Fruit fly (Drosophila melanogaster) whole organism, prepupa: ENCODE measurements around the gene CG43759.

ENCODE experiments used
- CG10631 ChIP-seq: fragments of 200-800 bp; sonication (Bioruptor generic); optimal IDR thresholded peaks from 2 replicates; lab custom pipeline; 2016; ENCODE audit warnings: missing biosample characterization, missing genetic modification characterization
- CG11294 ChIP-seq: fragments of 200-800 bp; sonication (Bioruptor generic); IDR thresholded peaks from 2 replicates; pipeline ENCODE4 v1.3.6; 2022; ENCODE audit warnings: missing biosample characterization, missing genetic modification characterization
- CG11902 ChIP-seq: fragments of 200-800 bp; sonication (Bioruptor generic); optimal IDR thresholded peaks from 3 replicates; lab custom pipeline; 2016; ENCODE audit warnings: missing biosample characterization, missing genetic modification characterization
- CG15336 ChIP-seq: fragments of 200-800 bp; sonication (Bioruptor generic); IDR thresholded peaks from 2 replicates; pipeline ENCODE4 v1.3.6; 2022; ENCODE audit warnings: missing biosample characterization, missing genetic modification characterization
- CG1621 ChIP-seq: fragments of 200-800 bp; sonication (Bioruptor generic); optimal IDR thresholded peaks from 3 replicates; lab custom pipeline; 2018; ENCODE audit warnings: missing biosample characterization, mild to moderate bottlenecking, missing genetic modification characterization
- CG3032 ChIP-seq: fragments of 200-800 bp; optimal IDR thresholded peaks from 2 replicates; lab custom pipeline; 2019; ENCODE audit warnings: missing biosample characterization, mild to moderate bottlenecking, missing genetic modification characterization, moderate library complexity
- CG31627 ChIP-seq: fragments of 200-800 bp; sonication (Bioruptor generic); optimal IDR thresholded peaks from 3 replicates; lab custom pipeline; 2016; ENCODE audit warnings: missing biosample characterization, missing genetic modification characterization
- CG32006 ChIP-seq: fragments of 200-800 bp; sonication (Bioruptor generic); optimal IDR thresholded peaks from 3 replicates; lab custom pipeline; 2017; ENCODE audit warnings: missing biosample characterization, mild to moderate bottlenecking, missing genetic modification characterization
- CG34406 ChIP-seq: fragments of 200-800 bp; sonication (Bioruptor generic); optimal IDR thresholded peaks from 3 replicates; lab custom pipeline; 2016; ENCODE audit warnings: missing biosample characterization, missing genetic modification characterization
- CG3919 ChIP-seq: fragments of 200-800 bp; sonication (Bioruptor generic); optimal IDR thresholded peaks from 3 replicates; lab custom pipeline; 2016; ENCODE audit warnings: missing biosample characterization, missing genetic modification characterization
- CG4318 ChIP-seq: fragments of 200-800 bp; sonication (Bioruptor generic); optimal IDR thresholded peaks from 3 replicates; lab custom pipeline; 2017; ENCODE audit warnings: missing biosample characterization, mild to moderate bottlenecking, missing genetic modification characterization
- CG6163 ChIP-seq: fragments of 200-800 bp; sonication (Bioruptor generic); IDR thresholded peaks from 3 replicates; pipeline ENCODE4 v1.3.6; 2022; ENCODE audit warnings: missing biosample characterization, missing genetic modification characterization
- CG6792 ChIP-seq: fragments of 200-800 bp; sonication (Bioruptor generic); optimal IDR thresholded peaks from 3 replicates; lab custom pipeline; 2016; ENCODE audit warnings: missing biosample characterization, missing genetic modification characterization
- CG6808 ChIP-seq: fragments of 200-800 bp; sonication (Bioruptor generic); optimal IDR thresholded peaks from 3 replicates; lab custom pipeline; 2017; ENCODE audit warnings: missing biosample characterization, missing genetic modification characterization, mild to moderate bottlenecking, moderate library complexity, missing genetic modification reagents
- CG6854 ChIP-seq: fragments of 200-800 bp; sonication (Bioruptor generic); optimal IDR thresholded peaks from 2 replicates; lab custom pipeline; 2017; ENCODE audit warnings: missing biosample characterization, mild to moderate bottlenecking, missing genetic modification characterization
- CG9139 ChIP-seq: fragments of 200-800 bp; sonication (Bioruptor generic); optimal IDR thresholded peaks from 3 replicates; lab custom pipeline; 2017; ENCODE audit warnings: missing biosample characterization, mild to moderate bottlenecking, missing genetic modification characterization
- Eip75B ChIP-seq: fragments of 200-800 bp; sonication (Bioruptor generic); optimal IDR thresholded peaks from 3 replicates; lab custom pipeline; 2016; ENCODE audit warnings: missing biosample characterization, missing genetic modification characterization
- Eip78C ChIP-seq: fragments of 200-800 bp; sonication (Bioruptor generic); peaks from one replicate; lab custom pipeline; 2016; ENCODE audit warnings: missing biosample characterization, missing genetic modification characterization
- Eip93F ChIP-seq: fragments of 200-800 bp; sonication (Bioruptor generic); optimal IDR thresholded peaks from 2 replicates; lab custom pipeline; 2016; ENCODE audit warnings: missing biosample characterization, mild to moderate bottlenecking, missing genetic modification characterization
- Ets21C ChIP-seq: fragments of 200-800 bp; sonication (Bioruptor generic); optimal IDR thresholded peaks from 3 replicates; lab custom pipeline; 2016; ENCODE audit warnings: missing biosample characterization, missing genetic modification characterization
- Ets96B ChIP-seq: fragments of 200-800 bp; optimal IDR thresholded peaks from 2 replicates; lab custom pipeline; 2019; ENCODE audit warnings: missing biosample characterization, mild to moderate bottlenecking, missing genetic modification characterization, moderate library complexity
- Hr38 ChIP-seq: sonication (Bioruptor generic); optimal IDR thresholded peaks from 2 replicates; lab custom pipeline; 2016; ENCODE audit warnings: missing biosample characterization, missing genetic modification characterization
- Hr39 ChIP-seq: fragments of 200-800 bp; sonication (Bioruptor generic); optimal IDR thresholded peaks from 2 replicates; lab custom pipeline; 2016; ENCODE audit warnings: missing biosample characterization, missing genetic modification characterization
- Hr4 ChIP-seq: fragments of 200-800 bp; sonication (Bioruptor generic); optimal IDR thresholded peaks from 3 replicates; lab custom pipeline; 2016; ENCODE audit warnings: missing biosample characterization, missing genetic modification characterization
- Lpt ChIP-seq: fragments of 200-800 bp; sonication (Bioruptor generic); optimal IDR thresholded peaks from 3 replicates; lab custom pipeline; 2016; ENCODE audit warnings: missing biosample characterization, missing genetic modification characterization
- Met ChIP-seq: fragments of 200-800 bp; sonication (Bioruptor generic); optimal IDR thresholded peaks from 3 replicates; lab custom pipeline; 2016; ENCODE audit warnings: missing biosample characterization, missing genetic modification characterization
- OdsH ChIP-seq: fragments of 200-800 bp; sonication (Bioruptor generic); optimal IDR thresholded peaks from 3 replicates; lab custom pipeline; 2016; ENCODE audit warnings: missing biosample characterization, missing genetic modification characterization
- Smox ChIP-seq: fragments of 200-800 bp; sonication (Bioruptor generic); optimal IDR thresholded peaks from 3 replicates; lab custom pipeline; 2016; ENCODE audit warnings: missing biosample characterization, missing genetic modification characterization
- Sox14 ChIP-seq: fragments of 200-800 bp; sonication (Bioruptor generic); optimal IDR thresholded peaks from 3 replicates; lab custom pipeline; 2016; ENCODE audit warnings: missing biosample characterization, missing genetic modification characterization
- achi ChIP-seq: fragments of 200-800 bp; sonication (Bioruptor generic); optimal IDR thresholded peaks from 3 replicates; lab custom pipeline; 2016; ENCODE audit warnings: missing biosample characterization, missing genetic modification characterization
- acj6 ChIP-seq: fragments of 200-800 bp; sonication (Bioruptor generic); optimal IDR thresholded peaks from 3 replicates; lab custom pipeline; 2016; ENCODE audit warnings: missing biosample characterization, missing genetic modification characterization
- cyc ChIP-seq: fragments of 200-800 bp; sonication (Bioruptor generic); optimal IDR thresholded peaks from 3 replicates; lab custom pipeline; 2016; ENCODE audit warnings: missing biosample characterization, missing genetic modification characterization
- dac ChIP-seq: fragments of 200-800 bp; sonication (Bioruptor generic); optimal IDR thresholded peaks from 2 replicates; lab custom pipeline; 2017; ENCODE audit warnings: missing biosample characterization, mild to moderate bottlenecking, missing genetic modification characterization
- dsx ChIP-seq: fragments of 200-800 bp; optimal IDR thresholded peaks from 3 replicates; lab custom pipeline; 2019; ENCODE audit warnings: missing biosample characterization, mild to moderate bottlenecking, missing genetic modification characterization, moderate library complexity; ENCODE audit not compliant: poor library complexity, severe bottlenecking
- esn ChIP-seq: fragments of 200-800 bp; sonication (Bioruptor generic); optimal IDR thresholded peaks from 2 replicates; lab custom pipeline; 2016; ENCODE audit warnings: missing biosample characterization, mild to moderate bottlenecking, missing genetic modification characterization, moderate library complexity
- fd85E ChIP-seq: fragments of 200-800 bp; sonication (Bioruptor generic); optimal IDR thresholded peaks from 3 replicates; lab custom pipeline; 2016; ENCODE audit warnings: missing biosample characterization, missing genetic modification characterization
- fkh ChIP-seq: fragments of 200-800 bp; sonication (Bioruptor generic); optimal IDR thresholded peaks from 3 replicates; lab custom pipeline; 2017; ENCODE audit warnings: missing biosample characterization, mild to moderate bottlenecking, missing genetic modification characterization, moderate library complexity
- lz ChIP-seq: fragments of 200-800 bp; sonication (Bioruptor generic); optimal IDR thresholded peaks from 3 replicates; lab custom pipeline; 2016; ENCODE audit warnings: missing biosample characterization, missing genetic modification characterization
- net ChIP-seq: fragments of 200-800 bp; sonication (Bioruptor generic); optimal IDR thresholded peaks from 3 replicates; lab custom pipeline; 2016; ENCODE audit warnings: missing biosample characterization, missing genetic modification characterization
- pdm3 ChIP-seq: fragments of 200-800 bp; sonication (Bioruptor generic); optimal IDR thresholded peaks from 3 replicates; lab custom pipeline; 2016; ENCODE audit warnings: missing biosample characterization, missing genetic modification characterization
- salr ChIP-seq, 2 experiments: fragments of 200-800 bp; sonication (Bioruptor generic); optimal IDR thresholded peaks; 3 replicates each; lab custom pipeline; 2016 to 2018; ENCODE audit warnings: missing biosample characterization in 2 of 2, missing genetic modification characterization in 2 of 2, mild to moderate bottlenecking in 1 of 2
- spab ChIP-seq: fragments of 200-800 bp; sonication (Bioruptor generic); optimal IDR thresholded peaks from 2 replicates; lab custom pipeline; 2017; ENCODE audit warnings: missing biosample characterization, mild to moderate bottlenecking, missing genetic modification characterization, missing genetic modification reagents
- svp ChIP-seq: fragments of 200-800 bp; sonication (Bioruptor generic); peaks from one replicate; lab custom pipeline; 2016; ENCODE audit warnings: missing biosample characterization, missing genetic modification characterization
- topi ChIP-seq: fragments of 200-800 bp; sonication (Bioruptor generic); optimal IDR thresholded peaks from 3 replicates; lab custom pipeline; 2016; ENCODE audit warnings: missing biosample characterization, missing genetic modification characterization
- vri ChIP-seq: fragments of 200-800 bp; sonication (Bioruptor generic); optimal IDR thresholded peaks from 3 replicates; lab custom pipeline; 2016; ENCODE audit warnings: missing biosample characterization, mild to moderate bottlenecking, missing genetic modification characterization

CG43759 gene

dm6 chrX:18919422-18920029 is 10.6 kb upstream of the CG43759 start:
- TF ChIP-seq esn (GFP tag; lab: Kevin White, UChicago) (peak; percentile 28), vri (GFP tag; lab: Kevin White, UChicago) (no peak), CG15336 (GFP tag; lab: Robert Waterston, UW) (no peak), Eip75B (GFP tag; lab: Kevin White, UChicago) (peak; percentile 15), CG3919 (GFP tag; lab: Kevin White, UChicago) (peak; percentile 16), cyc (GFP tag; lab: Kevin White, UChicago) (peak; percentile 5), CG1621 (tag; lab: Kevin White, UChicago) (no peak), CG10631 (GFP tag; lab: Kevin White, UChicago) (peak; percentile 26), Hr4 (peak; percentile 38), net (GFP tag; lab: Kevin White, UChicago) (peak; percentile 33), CG31627 (GFP tag; lab: Kevin White, UChicago) (peak; percentile 23), Sox14 (no peak), Ets21C (GFP tag; lab: Kevin White, UChicago) (no peak), Lpt (GFP tag; lab: Kevin White, UChicago) (no peak), achi (GFP tag; lab: Kevin White, UChicago) (peak; percentile 40), CG6854 (GFP tag; lab: Kevin White, UChicago) (no peak), dsx (GFP tag; lab: Kevin White, UChicago) (peak; percentile 48), Eip93F (no peak), OdsH (peak; percentile 32), Hr39 (peak; percentile 23), acj6 (GFP tag; lab: Kevin White, UChicago) (peak; percentile 21), spab (GFP tag; lab: Kevin White, UChicago) (peak; percentile 14), CG32006 (GFP tag; lab: Kevin White, UChicago) (peak; percentile 64), Ets96B (peak; percentile 12), Eip78C (GFP tag; lab: Kevin White, UChicago) (peak; percentile 82), topi (GFP tag; lab: Kevin White, UChicago) (peak; percentile 15), svp (peak; percentile 66), pdm3 (GFP tag; lab: Kevin White, UChicago) (peak; percentile 27), salr (GFP tag; optimal IDR thresholded peaks at IDR 0.05; lab: Kevin White, UChicago) (peak in 1 of 2 experiments; percentile 27), lz (peak; percentile 15)

- TF ChIP-seq CG6854 (GFP tag; lab: Kevin White, UChicago) (no peak), fd85E (GFP tag; lab: Kevin White, UChicago) (no peak), Met (GFP tag; lab: Kevin White, UChicago) (peak; percentile 20), esn (GFP tag; lab: Kevin White, UChicago) (peak; percentile 2), CG3032 (tag; lab: Kevin White, UChicago) (peak; percentile 33), CG1621 (tag; lab: Kevin White, UChicago) (peak; percentile 10), pdm3 (GFP tag; lab: Kevin White, UChicago) (peak; percentile 58), CG11294 (GFP tag; lab: Robert Waterston, UW) (0 out of 2 replicates have a peak, but pooled peaks have one; percentile 45), CG6808 (GFP tag; lab: Kevin White, UChicago) (peak; percentile 28), CG9139 (GFP tag; lab: Kevin White, UChicago) (no peak), Ets21C (GFP tag; lab: Kevin White, UChicago) (no peak), Hr38 (GFP tag; lab: Kevin White, UChicago) (no peak), CG6163 (GFP tag; lab: Robert Waterston, UW) (peak; percentile 51; the same call in 1 of the 3 replicates), CG15336 (GFP tag; lab: Robert Waterston, UW) (peak; percentile 65), spab (GFP tag; lab: Kevin White, UChicago) (no peak), Eip75B (GFP tag; lab: Kevin White, UChicago) (peak; percentile 37), CG4318 (GFP tag; lab: Kevin White, UChicago) (peak; percentile 39), dsx (GFP tag; lab: Kevin White, UChicago) (peak; percentile 46), Sox14 (peak; percentile 4), CG34406 (GFP tag; lab: Kevin White, UChicago) (no peak), CG10631 (GFP tag; lab: Kevin White, UChicago) (peak; percentile 22), dac (GFP tag; lab: Kevin White, UChicago) (peak; percentile 26), CG11902 (GFP tag; lab: Kevin White, UChicago) (no peak), Lpt (GFP tag; lab: Kevin White, UChicago) (peak; percentile 50), Ets96B (peak; percentile 47), net (GFP tag; lab: Kevin White, UChicago) (peak; percentile 50), Hr4 (peak; percentile 61), CG6792 (GFP tag; lab: Kevin White, UChicago) (no peak), vri (GFP tag; lab: Kevin White, UChicago) (no peak), CG3919 (GFP tag; lab: Kevin White, UChicago) (peak; percentile 6), topi (GFP tag; lab: Kevin White, UChicago) (peak; percentile 27), Smox (GFP tag; lab: Kevin White, UChicago) (peak; percentile 7), achi (GFP tag; lab: Kevin White, UChicago) (peak; percentile 43), fkh (GFP tag; lab: Kevin White, UChicago) (no peak), Eip93F (no peak)
These were observed 9.3 kb upstream of the CG43759 start for dm6 chrX:18920642-18921355.
